Fruit fly (Drosophila melanogaster): ENCODE measurements around the gene Vha36-3.
"Not testable (repeated sequence)": the region's sequence is repeated elsewhere in the genome, so short reads cannot be mapped to it uniquely, and the experiment has no call there.

The Vha36-3 gene

DNA sequence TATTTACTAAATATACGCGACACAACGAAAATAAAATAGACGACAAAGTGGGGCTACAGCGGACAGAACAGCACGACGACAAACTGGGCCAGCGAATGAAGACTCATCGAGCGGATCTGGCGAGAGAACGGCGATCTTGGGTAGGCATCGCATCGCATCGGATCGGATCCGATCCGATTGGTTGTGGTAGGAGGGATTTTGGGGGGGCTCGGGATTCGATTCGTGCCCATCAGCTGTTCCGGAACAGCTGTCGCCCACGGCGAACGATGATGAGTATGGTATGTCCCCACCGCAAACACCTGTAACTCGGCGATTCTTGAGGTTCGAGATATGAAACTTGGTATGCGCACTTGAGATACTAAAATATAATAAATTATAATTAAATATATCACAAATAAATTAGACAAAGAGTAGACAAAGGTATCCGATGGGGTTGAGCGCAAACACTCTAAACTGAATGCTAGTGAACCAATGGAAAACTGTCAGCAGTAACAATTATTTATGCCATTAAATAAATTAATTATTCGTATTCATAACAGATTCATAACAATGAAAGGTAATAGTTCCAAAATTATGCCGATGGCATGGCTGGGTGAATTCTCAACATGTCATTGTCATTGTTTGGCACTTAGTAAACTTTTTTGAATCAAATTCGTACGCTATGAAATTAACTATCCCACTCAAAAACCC lies at the start of gene Vha36-3, which contains the start of gene AANATL7:
Vha36-3 (minus strand) TSS at position 242 of the 690 bp plus-strand sequence.
AANATL7 (plus strand) TSS at position 640 of the 690 bp plus-strand sequence.
- TF ChIP-seq noc (tag; optimal IDR thresholded peaks at IDR 0.05) = no peak

DNA sequence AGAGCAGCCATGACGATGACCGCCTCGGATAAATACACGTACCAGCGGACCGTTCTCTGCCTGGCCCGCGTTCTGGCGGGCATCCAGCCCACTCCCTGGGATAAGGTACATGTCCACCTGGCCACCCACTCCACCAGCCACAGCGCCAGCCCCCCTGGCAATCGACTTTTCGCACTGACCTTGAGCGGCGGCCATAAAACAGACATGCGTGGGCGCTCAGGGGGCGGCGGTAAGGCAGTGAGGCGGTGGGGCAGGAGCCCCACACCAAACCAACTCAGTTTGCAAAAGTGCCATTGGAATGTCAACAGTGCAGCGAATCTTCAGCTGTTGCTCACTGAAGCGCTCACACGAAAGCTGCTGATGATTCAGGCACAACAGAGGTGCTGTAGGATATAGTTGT lies 44.6 kb upstream of the Vha36-3 start:
- TF ChIP-seq noc (tag; optimal IDR thresholded peaks at IDR 0.05) = no peak

- TF ChIP-seq noc (tag; optimal IDR thresholded peaks at IDR 0.05) = no peak
Observed at dm6 chrX:2624525-2625006, 44.2 kb upstream of the Vha36-3 start, which contains the start of the genes brv3 and Pi4KIIIalpha. brv3 (minus strand) TSS chrX:2624575. Pi4KIIIalpha (plus strand) TSS chrX:2624804.

- peak; percentile 89 for TF ChIP-seq noc (tag; optimal IDR thresholded peaks at IDR 0.05)
Observed at dm6 chrX:2619651-2620050, 39.3 kb upstream of the Vha36-3 start, which contains the start of the genes Tsp3A and Seipin. Tsp3A (minus strand) TSS chrX:2619738. Seipin (plus strand) TSS chrX:2619799.

DNA sequence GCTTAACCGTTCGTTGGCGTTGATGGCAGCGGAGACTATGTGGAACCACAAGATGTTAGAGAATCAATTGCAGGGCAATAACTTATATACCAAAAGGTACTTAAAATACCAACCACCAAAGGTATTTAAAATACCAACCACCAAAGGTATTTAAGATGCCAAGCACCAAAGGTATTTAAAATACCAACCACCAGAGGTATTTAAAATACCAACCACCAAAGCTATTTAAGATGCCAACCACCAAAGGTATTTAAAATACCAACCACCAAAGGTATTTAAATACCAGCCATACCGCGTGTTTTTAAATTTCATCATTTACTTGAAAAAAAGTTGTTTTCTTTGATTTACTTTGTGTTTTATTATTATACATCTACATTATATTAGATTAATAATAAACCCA lies 37.1 kb upstream of the Vha36-3 start:
- TF ChIP-seq noc (tag; optimal IDR thresholded peaks at IDR 0.05) = no peak

DNA sequence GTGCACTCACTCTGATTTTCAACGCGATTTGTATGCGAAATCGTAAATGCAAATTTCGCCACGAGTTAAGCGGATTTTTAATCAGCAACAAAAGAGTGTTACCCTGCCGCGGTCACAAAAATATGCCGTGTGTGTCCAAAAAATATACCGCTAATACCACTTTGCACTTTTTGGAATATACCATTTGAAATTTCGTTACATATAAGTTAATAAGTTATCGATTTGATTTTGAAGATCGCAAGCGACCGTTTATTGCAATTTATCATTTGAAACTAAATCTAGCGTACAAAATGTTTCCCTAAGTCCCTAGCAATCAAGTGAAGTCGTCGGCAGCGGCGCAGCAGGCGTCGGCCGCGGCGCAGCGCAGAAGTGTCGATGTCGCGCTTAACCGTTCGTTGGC lies 29.9 kb upstream of the Vha36-3 start, which contains the start of gene eIF3g1:
eIF3g1 (minus strand) TSS at position 101 of the 400 bp plus-strand sequence.
- not testable (repeated sequence) for TF ChIP-seq noc (tag; optimal IDR thresholded peaks at IDR 0.05)

DNA sequence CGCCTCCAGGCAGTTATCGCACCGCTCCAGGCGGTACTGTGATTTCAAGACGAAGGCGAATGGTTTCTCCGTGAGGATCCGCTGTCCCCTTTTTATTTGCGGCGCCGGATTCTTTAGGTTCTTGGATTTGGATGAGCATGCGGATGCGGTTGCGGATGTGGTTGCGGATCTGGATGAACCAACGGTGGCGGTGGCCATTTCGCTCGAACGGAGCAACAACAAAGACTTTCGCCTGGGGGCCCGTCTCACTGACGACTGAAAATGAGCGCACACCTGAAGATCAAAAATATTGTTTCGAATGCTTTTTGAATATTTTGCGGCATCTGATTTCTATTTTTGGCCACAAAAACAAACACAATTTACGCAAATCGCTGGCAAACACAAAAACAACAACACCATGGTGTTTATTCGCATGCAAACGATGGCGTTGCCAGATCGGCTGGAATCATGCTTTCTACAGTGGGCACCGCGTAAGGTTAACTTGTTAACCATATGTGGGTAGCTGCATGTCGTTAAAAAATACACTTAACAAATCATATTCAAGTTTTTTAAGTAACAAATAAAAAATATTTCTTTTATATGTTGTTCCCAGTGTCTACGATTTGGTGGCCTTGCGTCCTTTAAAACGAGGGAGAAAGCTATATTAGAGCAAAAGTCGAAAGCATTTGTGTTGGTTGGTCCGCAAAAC lies 28.3 kb upstream of the Vha36-3 start, which contains the start of gene Smyd3:
Smyd3 (minus strand) TSS at position 407 of the 688 bp plus-strand sequence.
- TF ChIP-seq noc (tag; optimal IDR thresholded peaks at IDR 0.05) = peak; percentile 74

DNA sequence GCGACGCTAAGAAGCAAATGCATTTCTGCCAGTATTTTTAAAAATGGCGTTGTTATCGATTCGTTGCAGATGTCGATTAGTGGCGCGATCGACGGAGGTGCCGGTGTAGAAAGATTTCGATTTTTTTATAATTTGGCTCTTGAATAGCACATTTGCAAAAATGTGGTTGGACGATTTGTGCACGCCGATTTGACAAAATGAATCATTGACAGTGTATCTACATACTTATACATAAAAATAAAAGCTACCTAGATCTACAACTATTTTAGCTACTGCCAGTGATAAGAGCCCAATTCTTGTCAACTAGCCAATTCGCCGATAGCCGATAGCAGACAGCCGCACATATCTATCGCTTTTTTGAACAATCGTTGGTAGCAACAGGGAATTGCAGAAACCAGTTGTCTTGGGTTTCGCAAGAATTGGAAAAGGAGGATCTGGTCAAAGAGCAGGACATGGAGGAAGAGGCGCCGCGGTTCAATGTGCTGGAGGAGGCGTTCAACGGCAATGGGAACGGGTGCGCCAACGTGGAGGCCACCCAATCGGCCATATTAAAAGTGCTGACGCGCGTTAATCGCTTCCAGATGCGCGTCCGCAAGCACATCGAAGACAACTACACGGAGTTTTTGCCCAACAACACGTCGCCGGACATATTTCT lies 23.6 kb upstream of the Vha36-3 start, which contains the start of the genes Klp3A and Zw10:
Klp3A (minus strand) TSS at position 202 of the 655 bp plus-strand sequence.
Zw10 (plus strand) TSS at position 347 of the 655 bp plus-strand sequence.
- TF ChIP-seq noc (tag; optimal IDR thresholded peaks at IDR 0.05) = peak; percentile 20

DNA sequence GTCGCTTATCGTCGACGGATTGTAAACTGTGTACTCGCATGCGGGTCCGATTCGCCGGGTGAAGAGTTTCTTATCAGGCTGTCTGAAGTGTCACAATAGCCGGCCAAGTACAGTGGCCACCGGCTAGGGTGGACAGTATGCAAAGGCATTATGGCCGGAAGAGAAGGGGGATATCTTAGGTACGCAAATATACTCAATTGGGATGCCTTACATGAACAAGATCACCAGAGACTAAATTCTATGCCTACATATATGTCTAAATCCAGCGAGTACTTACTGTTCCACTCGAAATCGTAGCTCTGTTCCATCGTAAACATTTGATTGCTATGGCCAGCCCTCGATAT lies 13.4 kb upstream of the Vha36-3 start:
- peak; percentile 96 for TF ChIP-seq noc (tag; optimal IDR thresholded peaks at IDR 0.05)

DNA sequence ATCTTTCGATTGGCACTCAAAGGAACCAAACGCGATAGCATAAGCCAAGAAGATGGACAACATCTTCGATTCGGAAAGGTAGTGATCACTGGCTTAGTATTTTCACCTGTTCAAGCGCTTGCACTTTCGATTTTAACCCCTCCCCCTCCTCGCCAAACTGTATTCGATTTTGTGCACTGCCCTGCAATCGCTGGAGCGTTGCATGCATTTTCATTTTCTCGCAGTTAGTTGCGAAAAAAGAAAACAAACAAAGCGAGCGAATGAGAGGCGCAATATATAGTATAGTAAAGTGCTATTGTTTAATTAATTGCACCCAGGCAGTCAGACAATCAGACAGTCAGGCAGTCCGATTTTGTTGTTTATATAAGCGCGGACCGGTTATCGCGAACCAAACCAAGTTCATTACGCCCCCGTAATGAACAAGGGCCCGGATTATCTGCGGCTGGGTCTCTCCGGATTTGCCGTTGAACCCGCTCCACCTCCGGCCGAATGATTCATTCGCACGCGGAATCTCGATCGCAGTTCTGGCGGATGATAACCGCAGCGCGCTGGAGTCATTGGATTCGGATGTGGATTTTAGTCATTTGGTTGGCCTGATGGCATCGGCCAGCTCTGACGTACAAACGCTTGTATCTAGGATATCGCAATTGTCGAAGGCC lies 12.9 kb upstream of the Vha36-3 start:
- TF ChIP-seq noc (tag; optimal IDR thresholded peaks at IDR 0.05) = no peak

DNA sequence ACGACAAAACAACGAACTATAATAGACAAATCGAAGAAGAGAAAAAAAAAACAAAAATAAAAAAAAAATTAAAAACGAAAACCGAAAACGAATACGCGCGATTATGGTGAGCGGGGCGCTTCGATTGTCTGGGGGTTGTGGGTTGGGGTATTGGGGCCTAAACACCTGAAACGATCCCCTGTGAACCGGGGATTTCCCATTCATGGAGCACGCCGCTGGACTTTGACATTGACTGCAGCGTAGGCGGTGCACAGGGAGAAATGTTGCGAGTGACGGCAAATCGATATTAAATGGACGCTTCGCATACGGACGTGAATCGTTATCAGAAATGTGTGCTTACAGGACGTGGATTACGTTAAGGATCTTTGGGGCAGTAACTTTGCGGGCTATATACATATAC lies 11.9 kb upstream of the Vha36-3 start:
- TF ChIP-seq noc (tag; optimal IDR thresholded peaks at IDR 0.05) = no peak

DNA sequence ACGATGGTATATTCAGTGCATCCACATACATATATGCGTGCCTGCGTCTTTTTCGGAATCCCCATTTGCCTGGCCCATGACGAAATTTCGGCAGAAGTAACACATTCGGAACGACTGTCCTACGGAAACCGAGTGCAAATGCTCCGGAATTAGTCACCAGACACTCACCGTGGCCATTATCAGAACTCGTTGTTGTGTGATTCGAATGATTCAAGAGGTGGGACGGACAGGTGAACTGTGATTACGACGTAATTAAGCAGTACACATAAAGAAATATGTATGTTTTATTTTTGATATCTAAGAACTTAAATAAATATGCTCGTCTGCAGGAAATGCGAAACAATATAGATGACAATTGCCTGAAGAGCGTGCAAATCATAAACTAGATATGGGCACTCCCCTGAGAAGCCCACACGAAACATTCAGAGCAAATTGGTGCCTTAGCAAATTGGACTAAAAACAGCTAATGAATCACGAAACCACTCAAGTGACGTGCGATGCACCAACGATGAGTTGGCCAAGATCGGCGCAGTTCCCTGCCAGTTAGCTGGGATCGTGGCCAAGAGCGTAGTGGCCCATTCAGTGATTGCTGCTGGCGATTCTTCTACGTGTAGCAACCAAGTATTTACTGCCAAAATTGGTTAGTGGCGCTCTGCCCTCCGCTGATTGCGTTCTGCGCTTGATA lies 11.1 kb upstream of the Vha36-3 start:
- peak; percentile 86 for TF ChIP-seq noc (tag; optimal IDR thresholded peaks at IDR 0.05)

- TF ChIP-seq noc (tag; optimal IDR thresholded peaks at IDR 0.05) = no peak
Observed at dm6 chrX:2590607-2591006, 10.2 kb upstream of the Vha36-3 start.

dm6 chrX:2589446-2590038 lies 9.2 kb upstream of the Vha36-3 start:
- peak; percentile 94 for TF ChIP-seq noc (tag; optimal IDR thresholded peaks at IDR 0.05)
